Fruit fly (Drosophila melanogaster) whole organism: ENCODE data around the gene Zyx.

Source experiments
- pan ChIP-seq: fragments of >200 bp; optimal IDR thresholded peaks from 2 replicates; lab custom pipeline; 2017
- psq ChIP-seq: fragments of >200 bp; optimal IDR thresholded peaks from 2 replicates; lab custom pipeline; 2017
- usp ChIP-seq: fragments of >200 bp; optimal IDR thresholded peaks from 2 replicates; lab custom pipeline; 2017; ENCODE audit warnings: missing biosample characterization, missing genetic modification characterization, mixed read lengths

dm6 chr4:1008444-1008843 lies 56.4 kb downstream of the Zyx start:
- TF ChIP-seq pan (lab: Kevin White, UChicago): no peak
- TF ChIP-seq usp (GFP tag; lab: Kevin White, UChicago): no peak
- TF ChIP-seq psq (lab: Kevin White, UChicago): no peak
